Worm (Caenorhabditis elegans) whole organism, L4/young adult: ENCODE data around the gene F49C12.2.

Experiments
- W03F9.2 ChIP-seq: fragments of 150-350 bp; optimal IDR thresholded peaks from 2 replicates; lab custom pipeline; 2014; ENCODE audit warnings: missing biosample characterization, missing genetic modification characterization
- dao-5 ChIP-seq: sonication (generic microtip); optimal IDR thresholded peaks from 2 replicates; lab custom pipeline; 2016; ENCODE audit warnings: missing genotype, missing genetic modification characterization, moderate library complexity, missing compliant biosample characterization
- him-1 ChIP-seq: sonication (generic microtip); optimal IDR thresholded peaks from 2 replicates; lab custom pipeline; 2016; ENCODE audit warnings: missing genotype, missing genetic modification reagents, missing genetic modification characterization, missing compliant biosample characterization

- TF ChIP-seq dao-5 (tag; lab: Kevin White, UChicago): no peak
- no peak for TF ChIP-seq him-1 (tag; lab: Kevin White, UChicago)
- TF ChIP-seq W03F9.2 (tag; lab: Kevin White, UChicago): peak; percentile 28
Observed at ce11 chrIV:9321039-9321851, 22.2 kb upstream of the F49C12.2 start, which contains the start of the genes F49C12.12 and vha-17.
